Worm (Caenorhabditis elegans) whole organism, L4/young adult: ENCODE results near the gene F42H10.3.

Source experiments
- W03F9.2 ChIP-seq: fragments of 150-350 bp; optimal IDR thresholded peaks from 2 replicates; lab custom pipeline; 2014; ENCODE audit warnings: missing biosample characterization, missing genetic modification characterization
- dao-5 ChIP-seq: sonication (generic microtip); optimal IDR thresholded peaks from 2 replicates; lab custom pipeline; 2016; ENCODE audit warnings: missing genotype, missing genetic modification characterization, moderate library complexity, missing compliant biosample characterization
- him-1 ChIP-seq: sonication (generic microtip); optimal IDR thresholded peaks from 2 replicates; lab custom pipeline; 2016; ENCODE audit warnings: missing genotype, missing genetic modification reagents, missing genetic modification characterization, missing compliant biosample characterization

The F42H10.3 gene

DNA sequence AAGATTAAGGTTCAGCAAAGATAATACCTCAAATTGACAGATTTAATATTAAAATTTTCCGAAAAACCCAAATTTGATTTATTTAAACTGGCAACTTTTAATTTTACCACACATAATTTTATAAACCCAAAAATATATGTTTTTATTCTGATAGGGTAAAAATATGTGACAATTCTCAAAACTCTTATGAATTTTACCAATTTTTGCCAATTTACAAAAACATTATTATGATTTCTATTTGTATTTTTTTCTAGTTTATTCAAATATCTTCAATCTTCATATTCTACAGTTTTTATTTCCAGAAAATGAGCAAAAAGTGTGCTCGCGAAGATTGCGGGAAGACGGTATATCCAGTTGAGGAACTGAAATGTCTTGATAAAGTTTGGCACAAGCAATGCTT lies at the start of gene F42H10.3:
TSS of gene F42H10.3 (plus strand) at position 301 of the 400 bp plus-strand sequence.
- TF ChIP-seq dao-5: no peak
- no peak for TF ChIP-seq him-1 (tag; lab: Kevin White, UChicago)
- TF ChIP-seq W03F9.2: no peak

ce11 chrIII:8435074-8435473 lies 48.9 kb upstream of the F42H10.3 start, which contains the start of gene ZK1236.9:
ZK1236.9 (minus strand) TSS chrIII:8435174.
- TF ChIP-seq dao-5: no peak
- no peak for TF ChIP-seq W03F9.2
- TF ChIP-seq him-1 (tag; lab: Kevin White, UChicago): no peak

- TF ChIP-seq W03F9.2: no peak
- TF ChIP-seq him-1 (tag; lab: Kevin White, UChicago): no peak
- TF ChIP-seq dao-5: no peak
Measured at ce11 chrIII:8437763-8438414, 46.1 kb upstream of the F42H10.3 start.

ce11 chrIII:8439312-8439711 lies 44.6 kb upstream of the F42H10.3 start, which contains the start of gene pqn-96:
pqn-96 (minus strand) TSS chrIII:8439412.
- TF ChIP-seq dao-5 (no peak), him-1 (tag; lab: Kevin White, UChicago) (no peak), W03F9.2 (no peak)

DNA sequence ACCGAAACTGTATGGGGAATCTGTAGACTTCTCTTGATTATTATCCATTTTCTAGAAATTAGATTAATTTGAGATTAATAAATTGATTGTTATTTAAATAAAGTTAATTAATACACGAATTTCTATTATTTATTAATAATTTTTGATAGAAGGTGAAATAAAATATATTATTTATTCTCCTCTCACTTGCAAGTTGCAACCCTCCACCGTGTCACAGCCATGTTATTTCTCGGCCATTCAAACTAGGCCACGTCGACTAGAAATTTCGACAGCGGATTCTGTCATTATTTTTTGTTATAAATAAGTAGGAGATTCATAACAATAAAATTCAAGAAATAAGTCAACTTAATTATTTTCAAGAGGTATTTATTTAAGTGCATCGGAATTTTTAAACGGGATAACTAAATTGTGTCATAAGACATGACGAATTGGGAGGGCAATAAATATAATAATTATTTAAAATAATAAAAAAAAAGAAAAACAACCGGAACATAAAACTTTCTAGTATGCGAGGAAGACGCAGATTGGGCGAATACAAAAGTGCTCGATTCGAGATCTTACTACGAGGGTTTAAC lies 40.3 kb upstream of the F42H10.3 start, which contains the start of gene ufbp-1:
TSS of gene ufbp-1 (minus strand) at position 51 of the 575 bp plus-strand sequence.
- TF ChIP-seq dao-5 (no peak), W03F9.2 (peak; percentile 91)

DNA sequence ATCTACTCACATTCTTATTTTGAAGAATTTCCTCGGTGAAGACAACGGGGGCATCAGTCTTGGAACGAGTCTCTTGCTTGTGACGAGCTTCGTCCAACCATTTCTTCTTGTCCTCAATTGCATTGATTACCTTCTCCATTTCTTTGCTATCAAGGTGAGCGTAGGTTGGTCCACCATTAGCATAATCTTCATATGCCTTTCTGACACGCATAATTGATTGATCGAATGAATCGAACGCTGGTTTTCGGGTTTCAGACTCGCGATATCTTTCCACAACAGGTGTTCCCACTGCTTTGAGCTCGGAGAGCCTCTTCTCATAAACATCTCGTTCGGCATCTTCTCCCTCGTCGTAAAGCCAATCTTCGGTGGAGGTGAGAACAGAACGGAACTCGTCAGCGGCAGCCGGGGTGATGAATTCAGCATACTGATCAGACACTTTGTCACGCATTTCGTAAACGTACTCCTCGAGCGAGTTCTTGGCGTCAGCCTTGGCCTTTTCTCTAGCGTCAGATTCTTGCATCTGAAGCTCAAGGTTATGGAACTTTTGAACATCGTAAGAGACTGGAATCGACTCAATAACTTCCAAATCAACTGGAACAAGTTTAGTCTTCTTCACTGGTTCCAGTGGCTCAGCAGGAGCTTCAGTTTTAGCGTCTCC lies 39.4 kb upstream of the F42H10.3 start:
- TF ChIP-seq him-1 (tag; lab: Kevin White, UChicago) (no peak), W03F9.2 (no peak), dao-5 (no peak)

ce11 chrIII:8446061-8446460 lies 37.9 kb upstream of the F42H10.3 start:
- TF ChIP-seq W03F9.2 (no peak), him-1 (tag; lab: Kevin White, UChicago) (no peak), dao-5 (no peak)

DNA sequence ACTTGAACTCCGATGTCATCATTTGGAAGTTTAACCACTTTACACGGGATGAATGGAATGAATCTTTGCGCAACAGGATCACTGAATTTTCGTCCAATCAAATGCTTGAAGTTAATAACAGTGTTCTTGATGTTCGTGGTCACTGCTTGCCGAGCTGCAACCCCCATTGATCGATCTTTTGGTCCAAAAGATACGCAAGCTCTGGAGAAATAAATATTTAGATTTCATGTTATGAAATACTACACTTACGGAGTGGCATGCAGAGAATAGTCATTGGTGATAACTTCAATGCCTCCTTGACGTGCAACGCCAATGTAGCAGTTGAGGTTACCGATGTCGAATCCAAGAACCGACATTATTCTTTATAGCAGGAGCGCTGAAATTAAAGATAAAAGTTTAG lies 37.4 kb upstream of the F42H10.3 start, which contains the start of gene hsp-110:
TSS of gene hsp-110 (minus strand) at position 376 of the 400 bp plus-strand sequence.
- no peak for TF ChIP-seq dao-5
- TF ChIP-seq him-1 (tag; lab: Kevin White, UChicago): no peak
- no peak for TF ChIP-seq W03F9.2

- TF ChIP-seq W03F9.2: peak; percentile 96
- TF ChIP-seq him-1 (tag; lab: Kevin White, UChicago): peak; percentile 58
- TF ChIP-seq dao-5: no peak
Measured at ce11 chrIII:8446940-8447403, 37.0 kb upstream of the F42H10.3 start, which contains the start of gene rpn-3. rpn-3 (plus strand) TSS chrIII:8447353.

- TF ChIP-seq dao-5 (no peak), W03F9.2 (peak; percentile 61)
Measured at ce11 chrIII:8449160-8449807, 34.7 kb upstream of the F42H10.3 start, which contains the start of gene mrpl-32. mrpl-32 (plus strand) TSS chrIII:8449757.

DNA sequence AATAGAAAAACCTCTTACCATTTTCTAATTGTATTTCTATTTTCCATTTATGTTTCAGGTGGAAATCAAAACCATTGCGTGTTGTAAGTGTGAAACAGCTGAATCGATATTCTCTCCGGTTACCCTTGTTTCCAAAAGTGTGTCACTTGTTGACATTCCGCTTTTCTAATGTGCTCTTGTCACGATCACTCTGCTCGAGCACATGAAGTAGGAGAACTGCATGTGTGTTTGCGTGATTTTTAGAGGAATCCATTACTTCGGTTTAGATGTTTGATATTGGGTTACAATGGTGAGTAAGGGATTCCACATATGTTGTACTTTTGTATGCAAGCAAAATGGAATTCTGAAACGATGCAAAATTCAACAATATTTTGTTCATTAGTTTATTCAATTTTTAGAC lies 33.5 kb upstream of the F42H10.3 start:
- TF ChIP-seq him-1 (tag; lab: Kevin White, UChicago): no peak
- no peak for TF ChIP-seq dao-5
- no peak for TF ChIP-seq W03F9.2

DNA sequence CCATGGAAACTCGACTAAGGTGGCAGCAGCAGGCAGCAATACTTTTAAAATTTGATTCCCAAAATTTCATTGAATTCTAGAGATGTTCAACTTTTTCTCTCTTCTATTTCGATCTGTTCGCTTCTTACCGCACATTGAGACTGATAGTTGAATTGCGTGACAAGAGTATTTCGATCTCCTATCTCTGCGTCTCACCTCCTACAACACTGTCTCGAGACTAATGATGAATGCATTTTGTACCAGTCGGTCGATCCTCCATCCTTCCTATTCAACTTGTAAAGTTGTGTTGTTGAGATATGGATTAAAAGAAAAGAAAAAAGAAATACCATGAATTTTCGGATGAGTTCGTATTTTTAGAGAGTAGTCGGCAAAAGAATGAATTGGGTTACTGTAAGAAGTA lies 32.8 kb upstream of the F42H10.3 start:
- no peak for TF ChIP-seq dao-5
- TF ChIP-seq him-1 (tag; lab: Kevin White, UChicago): no peak
- no peak for TF ChIP-seq W03F9.2

- TF ChIP-seq W03F9.2 (no peak), him-1 (tag; lab: Kevin White, UChicago) (no peak), dao-5 (no peak)
Measured at ce11 chrIII:8457605-8458004, 26.3 kb upstream of the F42H10.3 start.

- TF ChIP-seq dao-5 (no peak), him-1 (tag; lab: Kevin White, UChicago) (no peak), W03F9.2 (no peak)
Measured at ce11 chrIII:8461410-8461809, 22.5 kb upstream of the F42H10.3 start.
